Fruit fly (Drosophila melanogaster) Kc167 (cell line): ENCODE data around the gene Nt5b.

ENCODE experiments used
- h ChIP-seq: fragments of >200 bp; optimal IDR thresholded peaks from 3 replicates; lab custom pipeline; 2018; ENCODE audit warnings: missing external identifiers
- insv ChIP-seq: fragments of >200 bp; optimal IDR thresholded peaks from 3 replicates; lab custom pipeline; 2018; ENCODE audit warnings: missing external identifiers
- psq ChIP-seq: fragments of >200 bp; optimal IDR thresholded peaks from 2 replicates; lab custom pipeline; 2017; ENCODE audit warnings: missing external identifiers

dm6 chrX:18370775-18371735 is 38.9 kb downstream of the Nt5b start:
- TF ChIP-seq insv (lab: Kevin White, UChicago) (no peak), psq (lab: Kevin White, UChicago) (no peak), h (no peak)
